Worm (Caenorhabditis elegans): ENCODE measurements around the gene cec-7.

DNA sequence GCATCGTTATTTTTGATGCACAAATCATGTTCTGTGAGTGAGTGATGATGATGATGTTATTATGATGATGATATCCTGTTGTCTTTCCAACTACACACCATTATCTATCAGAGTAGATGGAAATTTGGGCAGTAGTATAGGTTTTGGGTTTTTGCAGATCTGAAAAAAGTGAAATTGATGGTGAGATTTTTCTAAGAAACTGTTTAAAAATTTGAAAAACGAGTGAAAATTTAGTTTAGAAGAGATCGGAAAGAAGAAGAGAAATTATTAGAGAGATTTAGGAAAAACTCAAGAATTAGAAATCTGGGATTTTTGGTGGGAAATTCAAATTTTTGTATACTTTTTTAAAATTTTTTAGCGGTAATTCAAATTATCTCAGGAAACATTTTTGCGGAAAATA, 14.2 kb upstream of the cec-7 start, which contains the start of the genes Y37D8A.29 and unc-71:
- TF ChIP-seq lin-13 (GFP tag; optimal IDR thresholded peaks at IDR 0.05) (no peak), ztf-1 (GFP tag; conservative IDR thresholded peaks at IDR 0.05) (no peak), sma-9 (GFP tag; optimal IDR thresholded peaks at IDR 0.05) (no peak), sma-9 (tag; optimal IDR thresholded peaks at IDR 0.05) (no peak), ceh-16 (tag; optimal IDR thresholded peaks at IDR 0.05) (no peak), mdl-1 (tag; optimal IDR thresholded peaks at IDR 0.05) (no peak), elt-1 (tag; optimal IDR thresholded peaks at IDR 0.05) (no peak), elt-3 (tag; optimal IDR thresholded peaks at IDR 0.05) (no peak), skn-1 (tag; optimal IDR thresholded peaks at IDR 0.05) (no peak), unc-39 (tag; optimal IDR thresholded peaks at IDR 0.05) (no peak), nhr-77 (tag; optimal IDR thresholded peaks at IDR 0.05) (no peak), nhr-237 (tag; optimal IDR thresholded peaks at IDR 0.05) (no peak), ztf-4 (tag; optimal IDR thresholded peaks at IDR 0.05) (no peak), ceh-82 (tag; optimal IDR thresholded peaks at IDR 0.05) (no peak), snpc-4 (tag; optimal IDR thresholded peaks at IDR 0.05) (no peak)

All from whole organism, L2 larva.